Fruit fly (Drosophila melanogaster) whole organism, adult: ENCODE measurements around the gene Prp4k.
A peak's percentile ranks its signal among the peaks of the same experiment; 100 is the strongest.

Experiments
- CG11617 ChIP-seq: fragments of 200-800 bp; sonication (Bioruptor generic); optimal IDR thresholded peaks from 2 replicates; lab custom pipeline; 2017; ENCODE audit warnings: mild to moderate bottlenecking, missing biosample characterization, missing genetic modification reagents, missing genetic modification characterization
- CG12768 ChIP-seq: fragments of 200-800 bp; sonication (Bioruptor generic); optimal IDR thresholded peaks from 2 replicates; lab custom pipeline; 2017; ENCODE audit warnings: missing biosample characterization, missing genetic modification characterization, mild to moderate bottlenecking, moderate library complexity, missing genetic modification reagents
- CG33017 ChIP-seq: fragments of 200-800 bp; sonication (Bioruptor generic); optimal IDR thresholded peaks from 2 replicates; lab custom pipeline; 2018; ENCODE audit warnings: missing biosample characterization, mild to moderate bottlenecking, missing genetic modification characterization, moderate library complexity
- Crg-1 ChIP-seq: fragments of 200-800 bp; sonication (Bioruptor generic); optimal IDR thresholded peaks from 2 replicates; lab custom pipeline; 2016; ENCODE audit warnings: missing biosample characterization, missing genetic modification characterization
- bab1 ChIP-seq: fragments of 200-800 bp; sonication (Bioruptor generic); optimal IDR thresholded peaks from 3 replicates; lab custom pipeline; 2019; ENCODE audit warnings: missing biosample characterization, mild to moderate bottlenecking, missing genetic modification characterization, moderate library complexity
- ovo ChIP-seq: fragments of 200-800 bp; sonication (Bioruptor generic); optimal IDR thresholded peaks from 2 replicates; lab custom pipeline; 2016; ENCODE audit warnings: missing biosample characterization, missing genetic modification characterization

dm6 chr3L:211200-211599, at the start of gene Prp4k:
- TF ChIP-seq Crg-1 (GFP tag; lab: Kevin White, UChicago): no peak
- TF ChIP-seq CG11617 (GFP tag; lab: Kevin White, UChicago): no peak
- TF ChIP-seq CG12768 (GFP tag; lab: Kevin White, UChicago): no peak
- TF ChIP-seq CG33017: no peak
- TF ChIP-seq bab1 (GFP tag; lab: Kevin White, UChicago): peak; percentile 36
- TF ChIP-seq ovo (GFP tag; lab: Kevin White, UChicago): no peak
